Worm (Caenorhabditis elegans): ENCODE data around the gene irld-48.

irld-48 gene

ce11 chrII:2929846-2930245 lies 26.0 kb upstream of the irld-48 start:
- TF ChIP-seq efl-1 (optimal IDR thresholded peaks at IDR 0.05) (no peak), efl-1 (GFP tag; optimal IDR thresholded peaks at IDR 0.05 in 1 of 2) (peak in 1 of 2 experiments; percentile 25), ceh-8 (GFP tag; optimal IDR thresholded peaks at IDR 0.05) (no peak)

- TF ChIP-seq sup-37 (GFP tag; optimal IDR thresholded peaks at IDR 0.05) (no peak), unc-130 (tag; optimal IDR thresholded peaks at IDR 0.05) (no peak), lin-13 (GFP tag; optimal IDR thresholded peaks at IDR 0.05) (no peak), ztf-4 (tag; optimal IDR thresholded peaks at IDR 0.05) (no peak), lsy-2 (tag; optimal IDR thresholded peaks at IDR 0.05) (no peak), nhr-11 (tag; optimal IDR thresholded peaks at IDR 0.05) (no peak), nhr-12 (tag; optimal IDR thresholded peaks at IDR 0.05) (no peak), C34B4.2 (tag; optimal IDR thresholded peaks at IDR 0.05) (no peak)
These were observed 25.4 kb upstream of the irld-48 start, which contains the start of the genes irld-64 and irld-63 for ce11 chrII:2930499-2930898. irld-64 (minus strand) TSS chrII:2930599. irld-63 (plus strand) TSS chrII:2930728.

- TF ChIP-seq efl-1 (optimal IDR thresholded peaks at IDR 0.05) (no peak), efl-1 (GFP tag; optimal IDR thresholded peaks at IDR 0.05 in 1 of 2) (peak in 1 of 2 experiments; percentile 65), ceh-90 (tag; optimal IDR thresholded peaks at IDR 0.05) (no peak), C16A3.4 (tag; optimal IDR thresholded peaks at IDR 0.05) (no peak), fkh-8 (tag; optimal IDR thresholded peaks at IDR 0.05) (no peak), irx-1 (tag; optimal IDR thresholded peaks at IDR 0.05) (no peak)
These were observed 24.3 kb upstream of the irld-48 start for ce11 chrII:2931564-2931963.

- TF ChIP-seq F16B12.6 (tag; optimal IDR thresholded peaks at IDR 0.05) (no peak), lsy-2 (tag; optimal IDR thresholded peaks at IDR 0.05) (no peak), rnt-1 (tag; optimal IDR thresholded peaks at IDR 0.05) (no peak), ztf-4 (tag; optimal IDR thresholded peaks at IDR 0.05) (no peak), nhr-85 (tag) (no peak), unc-130 (tag; optimal IDR thresholded peaks at IDR 0.05) (no peak), lin-13 (GFP tag; optimal IDR thresholded peaks at IDR 0.05) (no peak), ama-1 (optimal IDR thresholded peaks at IDR 0.05) (no peak), nhr-11 (tag; optimal IDR thresholded peaks at IDR 0.05) (no peak)
These were observed 21.5 kb upstream of the irld-48 start, which contains the start of gene irld-67 for ce11 chrII:2934354-2934753. irld-67 (minus strand) TSS chrII:2934454.

- TF ChIP-seq sptf-1 (tag; optimal IDR thresholded peaks at IDR 0.05) (no peak), dsc-1 (tag; optimal IDR thresholded peaks at IDR 0.05) (no peak), xbp-1 (tag; optimal IDR thresholded peaks at IDR 0.05) (no peak), nhr-76 (tag; optimal IDR thresholded peaks at IDR 0.05) (no peak), lin-14 (GFP tag; optimal IDR thresholded peaks at IDR 0.05) (no peak), C16A3.4 (tag; optimal IDR thresholded peaks at IDR 0.05) (no peak), grh-1 (GFP tag; IDR thresholded peaks at IDR 0.05) (no peak), tlp-1 (tag; optimal IDR thresholded peaks at IDR 0.05) (no peak), zip-4 (GFP tag; optimal IDR thresholded peaks at IDR 0.05) (no peak), hlh-4 (tag; optimal IDR thresholded peaks at IDR 0.05) (no peak)
These were observed 18.0 kb upstream of the irld-48 start, which contains the start of gene irld-65 for ce11 chrII:2937852-2938251. irld-65 (minus strand) TSS chrII:2937952.

- TF ChIP-seq hpl-2 (GFP tag; optimal IDR thresholded peaks at IDR 0.05) = no peak
- TF ChIP-seq F16B12.6 (tag; optimal IDR thresholded peaks at IDR 0.05) = no peak
- TF ChIP-seq nhr-47 (tag; optimal IDR thresholded peaks at IDR 0.05) = no peak
- TF ChIP-seq elt-3 (tag; optimal IDR thresholded peaks at IDR 0.05) = no peak
- no peak for TF ChIP-seq pag-3 (tag; optimal IDR thresholded peaks at IDR 0.05; ENCODE audit: borderline replicate concordance, insufficient read depth)
- TF ChIP-seq rnt-1 (tag; optimal IDR thresholded peaks at IDR 0.05) = no peak
- TF ChIP-seq ces-1 (GFP tag; optimal IDR thresholded peaks at IDR 0.05) = no peak
- no peak for TF ChIP-seq lsy-2 (tag; optimal IDR thresholded peaks at IDR 0.05)
- TF ChIP-seq ztf-4 (tag; optimal IDR thresholded peaks at IDR 0.05) = no peak
- no peak for TF ChIP-seq elt-2 (tag; optimal IDR thresholded peaks at IDR 0.05)
- TF ChIP-seq nhr-84 (tag; optimal IDR thresholded peaks at IDR 0.05) = no peak
- TF ChIP-seq pqm-1 (tag; optimal IDR thresholded peaks at IDR 0.05) = no peak
- no peak for TF ChIP-seq aha-1 (tag; optimal IDR thresholded peaks at IDR 0.05)
- no peak for TF ChIP-seq C04F5.9 (tag; optimal IDR thresholded peaks at IDR 0.05)
- no peak for TF ChIP-seq nhr-90 (tag; optimal IDR thresholded peaks at IDR 0.05; ENCODE audit: poor library complexity)
- no peak for TF ChIP-seq xbp-1 (tag; optimal IDR thresholded peaks at IDR 0.05)
- TF ChIP-seq ets-5 (GFP tag; IDR thresholded peaks at IDR 0.05) = no peak
- no peak for TF ChIP-seq nhr-11 (tag; optimal IDR thresholded peaks at IDR 0.05)
- TF ChIP-seq hlh-17 (GFP tag; optimal IDR thresholded peaks at IDR 0.05; ENCODE audit: borderline replicate concordance) = no peak
- TF ChIP-seq efl-3 (GFP tag; optimal IDR thresholded peaks at IDR 0.05) = no peak
These were observed 16.2 kb upstream of the irld-48 start for ce11 chrII:2939681-2940080.
